Fruit fly (Drosophila melanogaster) whole organism, larva: Measurements from ENCODE around the gene CG4022.
A peak's percentile ranks its signal among the peaks of the same experiment; 100 is the strongest.

Experiments
- noc ChIP-seq: fragments of 200-800 bp; sonication (Bioruptor generic); optimal IDR thresholded peaks from 3 replicates; lab custom pipeline; 2019; ENCODE audit warnings: missing biosample characterization, mild to moderate bottlenecking, missing genetic modification characterization, moderate library complexity

CG4022 gene

dm6 chr3L:9417288-9417687 lies 6.7 kb upstream of the CG4022 start, which contains the start of gene CG3982:
TSS of gene CG3982 (minus strand) at chr3L:9417388.
- TF ChIP-seq noc, result no peak

- no peak for TF ChIP-seq noc
Observed at dm6 chr3L:9410030-9410589, 522 bp downstream of the CG4022 start.

- TF ChIP-seq noc, result no peak
Observed at dm6 chr3L:9404497-9404896, 6.1 kb downstream of the CG4022 start, which contains the start of gene Cpr67B. TSS of gene Cpr67B (plus strand) at chr3L:9404797.

DNA sequence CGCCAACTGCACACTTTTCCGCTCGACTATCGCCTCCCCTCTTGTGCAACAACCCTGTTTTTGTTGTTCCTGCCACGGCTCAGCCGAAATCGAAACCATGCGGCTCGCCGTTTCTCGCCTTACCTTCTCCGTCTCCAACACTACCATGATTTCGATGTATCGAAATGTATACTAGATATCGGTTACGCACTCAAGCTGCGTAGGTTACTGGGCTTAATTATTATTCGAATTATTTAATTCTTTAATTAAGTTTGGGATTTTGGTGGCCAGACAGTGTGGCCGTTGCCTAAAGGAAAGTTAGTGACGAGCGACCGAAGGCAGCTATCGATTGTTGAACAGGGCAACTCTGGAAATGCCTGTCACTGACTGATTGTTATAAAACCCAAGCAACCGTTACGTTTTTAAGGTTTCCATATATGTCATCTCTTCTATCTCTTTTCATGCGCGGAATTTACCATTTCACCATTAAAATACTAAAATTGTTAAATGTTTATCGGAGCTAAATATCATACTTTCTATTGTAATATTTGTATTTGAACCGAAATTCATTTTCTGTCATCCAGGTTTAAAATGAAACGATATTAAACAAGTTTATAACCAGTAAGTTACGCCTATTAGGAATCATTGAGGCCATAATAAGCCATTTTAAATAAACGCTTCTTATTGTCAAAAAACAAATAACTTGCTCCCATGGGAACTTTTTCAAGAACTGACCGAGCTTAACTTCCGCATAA lies 8.3 kb downstream of the CG4022 start, which contains the start of gene eIF4E1:
eIF4E1 (minus strand) TSS at position 304 of the 734 bp plus-strand sequence.
- TF ChIP-seq noc, result no peak

DNA sequence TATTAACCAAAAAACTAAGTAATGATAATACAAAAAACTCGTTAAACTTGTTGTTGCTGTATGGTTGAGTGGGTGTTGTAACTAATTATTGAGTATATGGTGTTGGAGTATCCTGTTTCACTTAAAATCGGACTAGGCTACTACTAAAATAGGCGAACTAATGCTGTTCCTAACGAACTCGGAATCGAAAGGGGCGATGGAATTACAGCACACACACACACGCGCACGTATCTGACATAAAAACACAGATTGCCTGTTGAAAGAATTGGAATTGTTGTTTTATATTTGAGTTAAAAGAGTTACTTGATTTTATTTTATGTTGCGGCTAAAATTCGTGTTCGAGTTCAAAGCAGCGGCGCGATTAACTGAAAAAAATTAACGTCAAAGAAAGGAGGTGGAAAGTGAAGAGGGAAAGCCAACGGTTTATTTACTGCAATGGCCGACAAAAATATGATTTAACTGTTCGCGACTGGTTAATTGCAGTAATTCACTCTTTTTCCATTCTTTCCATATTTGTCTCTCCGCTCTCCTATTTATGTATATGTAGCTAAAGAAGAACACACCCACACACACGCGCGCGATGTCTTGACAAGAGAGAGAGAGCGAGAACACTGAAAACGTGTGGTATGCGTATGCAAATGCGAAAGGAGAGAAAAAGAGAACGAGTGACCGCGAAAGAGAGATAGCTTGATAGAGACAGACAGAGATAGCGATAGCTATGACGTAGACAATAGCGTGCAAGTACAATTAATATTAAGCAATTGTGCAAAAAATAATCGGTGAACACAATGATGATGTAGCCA lies 9.1 kb downstream of the CG4022 start:
- no peak for TF ChIP-seq noc

DNA sequence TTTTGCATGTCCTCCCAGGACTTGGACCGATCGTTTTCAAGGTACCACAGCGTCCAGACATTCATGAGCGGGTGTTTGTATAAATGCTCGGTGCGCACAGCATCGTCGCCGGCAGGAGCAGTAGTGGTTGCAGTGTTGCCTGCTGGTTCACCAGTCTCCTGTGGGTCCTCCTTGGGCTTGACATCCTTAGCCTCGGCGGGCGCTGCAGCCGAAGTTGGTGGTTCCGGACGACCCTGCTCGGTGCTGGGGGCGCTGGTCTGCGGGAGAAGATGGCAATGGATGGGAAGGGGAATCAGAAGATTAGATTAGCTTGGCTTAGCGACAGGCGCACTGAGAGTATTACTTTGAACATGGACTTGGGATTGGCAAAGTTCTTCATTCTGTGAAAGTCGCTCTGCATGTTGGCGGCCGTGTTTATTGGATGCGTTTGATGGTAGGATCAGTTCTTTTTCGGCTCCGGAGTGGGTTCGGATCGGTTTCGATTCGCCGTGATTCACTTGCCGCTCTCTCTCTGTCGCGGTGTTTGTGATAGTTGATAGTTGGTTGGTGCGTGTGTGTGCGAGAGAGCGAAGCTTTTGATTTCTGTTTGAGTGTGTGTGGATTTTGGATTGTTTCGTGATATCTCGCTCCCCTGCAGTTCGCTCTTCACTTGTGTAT lies 9.8 kb downstream of the CG4022 start:
- TF ChIP-seq noc, result no peak

DNA sequence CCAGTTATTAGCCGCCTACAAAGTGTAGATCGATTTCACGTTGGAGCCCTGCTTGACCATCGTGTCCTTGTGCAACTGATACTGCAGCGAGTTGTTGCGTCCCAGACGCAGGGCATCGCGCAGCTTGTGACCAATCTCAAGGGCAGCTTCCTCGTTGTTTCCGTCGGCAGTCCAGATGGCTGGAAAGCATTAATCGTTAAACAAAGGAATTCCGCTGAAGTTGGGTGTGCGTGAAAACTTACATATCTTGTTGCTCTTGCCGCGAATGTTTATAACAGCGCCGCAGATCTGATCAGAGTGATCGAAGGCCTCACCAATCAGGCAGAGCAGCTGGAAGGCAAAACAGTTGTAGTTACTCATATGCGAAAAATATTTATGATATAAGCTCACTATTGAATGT lies 10.8 kb downstream of the CG4022 start:
- no peak for TF ChIP-seq noc

- peak; percentile 16 for TF ChIP-seq noc
Observed at dm6 chr3L:9399013-9399750, 11.4 kb downstream of the CG4022 start, which contains the start of gene CG4080. TSS of gene CG4080 (minus strand) at chr3L:9399227.

dm6 chr3L:9398435-9398981 lies 12.1 kb downstream of the CG4022 start:
- no peak for TF ChIP-seq noc

DNA sequence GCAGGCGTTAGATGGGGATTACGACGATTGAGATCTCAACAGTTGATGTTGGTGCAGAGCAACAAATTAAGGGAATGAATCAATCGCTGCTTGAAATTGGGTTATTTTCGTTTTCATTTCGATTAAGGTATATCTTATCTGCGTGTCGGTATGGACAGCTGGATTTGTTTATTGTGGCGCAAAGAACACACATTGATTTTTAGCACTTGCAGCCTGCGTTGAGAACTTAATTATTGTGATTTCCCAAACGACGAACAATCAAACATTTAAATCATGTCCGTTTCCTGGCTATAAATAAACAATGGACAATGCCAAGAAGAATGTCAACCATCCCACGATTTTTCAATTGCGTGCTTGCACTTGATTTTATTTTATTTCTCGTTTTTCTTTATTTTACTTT lies 12.6 kb downstream of the CG4022 start:
- no peak for TF ChIP-seq noc

dm6 chr3L:9397156-9397555 lies 13.5 kb downstream of the CG4022 start:
- peak; percentile 89 for TF ChIP-seq noc

DNA sequence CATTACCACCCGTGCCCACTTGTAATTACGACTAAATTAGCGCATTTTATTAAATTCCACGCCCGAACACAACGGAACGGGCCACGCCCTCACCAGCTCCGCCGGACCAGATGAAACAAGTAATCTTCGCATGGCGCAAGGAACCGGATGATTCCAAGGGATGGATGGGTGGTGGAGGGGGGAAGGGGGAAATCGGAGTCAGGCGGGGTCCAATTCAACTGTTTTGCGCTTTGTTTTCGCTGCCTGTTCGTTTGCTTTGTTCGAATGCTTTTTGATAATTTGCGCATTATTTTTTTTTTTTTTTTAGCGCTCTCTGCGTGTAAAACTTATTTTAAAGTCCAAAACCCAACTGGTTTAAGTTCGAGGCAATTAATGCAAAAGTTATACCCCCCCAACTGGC lies 13.9 kb downstream of the CG4022 start:
- no peak for TF ChIP-seq noc

DNA sequence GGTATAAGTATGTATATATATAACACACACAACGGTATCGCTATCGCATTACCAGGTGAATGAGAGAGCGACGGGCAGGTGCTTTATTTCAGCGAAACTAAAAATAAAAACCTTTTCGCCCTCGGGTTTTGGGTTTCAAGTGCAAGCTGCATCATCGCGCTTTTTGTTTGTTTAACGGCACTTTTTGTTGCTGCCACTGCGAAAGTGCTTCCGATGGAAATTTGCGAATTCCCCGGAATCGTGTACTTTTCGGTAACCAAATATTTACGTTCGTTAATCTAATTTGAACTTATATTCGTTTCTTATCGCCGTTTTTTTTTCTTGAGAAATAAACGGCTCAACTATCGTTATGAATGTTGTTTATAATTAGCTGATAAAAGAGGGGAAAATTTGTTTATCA lies 14.6 kb downstream of the CG4022 start:
- no peak for TF ChIP-seq noc

DNA sequence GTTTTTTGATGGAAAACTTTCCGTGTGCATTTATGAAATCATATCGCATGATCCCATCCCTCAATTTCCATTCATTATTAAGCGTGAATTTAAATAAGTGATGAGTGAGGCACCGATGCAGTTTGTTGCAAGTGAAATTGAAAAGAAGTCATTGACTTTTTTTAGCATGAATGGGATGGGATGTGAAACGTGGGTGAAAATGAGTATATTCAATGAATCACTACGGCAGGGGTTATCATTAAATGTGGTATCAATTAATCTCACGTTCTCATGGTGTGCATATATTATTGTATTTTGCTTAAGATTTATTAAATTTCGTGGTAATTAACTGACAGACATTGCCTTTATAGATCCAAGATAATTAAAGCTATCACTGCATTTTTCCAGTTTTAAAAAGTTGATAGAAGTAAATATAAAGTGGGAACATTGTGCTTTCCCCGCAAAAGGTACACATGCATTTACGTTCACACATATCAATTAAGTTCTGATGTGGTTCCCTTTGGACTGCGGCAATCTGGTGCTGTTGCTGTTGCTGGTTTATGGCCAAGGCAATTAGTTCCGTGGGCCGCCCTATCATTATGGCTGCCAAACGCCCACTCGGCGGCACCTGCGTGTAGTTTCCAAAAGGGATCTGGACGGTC lies 19.2 kb downstream of the CG4022 start:
- TF ChIP-seq noc, result no peak

DNA sequence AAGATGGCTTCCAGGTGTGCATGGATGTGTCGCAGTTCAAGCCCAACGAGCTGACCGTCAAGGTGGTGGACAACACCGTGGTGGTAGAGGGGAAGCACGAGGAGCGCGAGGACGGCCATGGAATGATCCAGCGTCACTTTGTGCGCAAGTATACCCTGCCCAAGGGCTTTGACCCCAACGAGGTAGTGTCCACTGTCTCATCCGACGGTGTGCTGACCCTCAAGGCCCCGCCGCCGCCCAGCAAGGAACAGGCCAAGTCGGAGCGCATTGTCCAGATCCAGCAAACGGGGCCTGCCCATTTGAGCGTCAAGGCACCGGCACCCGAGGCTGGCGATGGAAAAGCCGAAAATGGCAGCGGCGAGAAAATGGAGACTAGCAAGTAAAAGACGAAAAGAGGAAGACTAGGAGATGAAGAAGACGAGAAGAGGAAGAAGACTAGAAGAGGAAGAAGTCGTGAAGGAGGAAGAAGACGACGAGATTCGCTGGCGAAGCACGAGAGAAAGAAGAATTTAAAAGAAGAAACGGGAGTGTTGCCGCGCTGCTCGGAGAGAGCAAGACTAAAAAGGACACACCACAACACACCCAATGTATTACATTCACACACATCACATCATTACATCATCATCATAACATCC lies 26.1 kb downstream of the CG4022 start:
- TF ChIP-seq noc, result no peak
